Fruit fly (Drosophila melanogaster) whole organism, prepupa: ENCODE measurements around the gene CG17751.

Experiments
- CG15336 ChIP-seq: fragments of 200-800 bp; sonication (Bioruptor generic); IDR thresholded peaks from 2 replicates; pipeline ENCODE4 v1.3.6; 2022; ENCODE audit warnings: missing biosample characterization, missing genetic modification characterization
- CG1621 ChIP-seq: fragments of 200-800 bp; sonication (Bioruptor generic); optimal IDR thresholded peaks from 3 replicates; lab custom pipeline; 2018; ENCODE audit warnings: missing biosample characterization, mild to moderate bottlenecking, missing genetic modification characterization
- CG16779 ChIP-seq: fragments of 200-800 bp; sonication (Bioruptor generic); optimal IDR thresholded peaks from 3 replicates; lab custom pipeline; 2017; ENCODE audit warnings: missing biosample characterization, mild to moderate bottlenecking, missing genetic modification characterization
- CG3032 ChIP-seq: fragments of 200-800 bp; optimal IDR thresholded peaks from 2 replicates; lab custom pipeline; 2019; ENCODE audit warnings: missing biosample characterization, mild to moderate bottlenecking, missing genetic modification characterization, moderate library complexity
- CG6854 ChIP-seq: fragments of 200-800 bp; sonication (Bioruptor generic); optimal IDR thresholded peaks from 2 replicates; lab custom pipeline; 2017; ENCODE audit warnings: missing biosample characterization, mild to moderate bottlenecking, missing genetic modification characterization
- CG7368 ChIP-seq: fragments of 200-800 bp; sonication (Bioruptor generic); optimal IDR thresholded peaks from 3 replicates; lab custom pipeline; 2016; ENCODE audit warnings: missing biosample characterization, missing genetic modification characterization
- CG8319 ChIP-seq: fragments of 200-800 bp; sonication (Bioruptor generic); optimal IDR thresholded peaks from 3 replicates; lab custom pipeline; 2016; ENCODE audit warnings: missing biosample characterization, missing genetic modification characterization
- Eip78C ChIP-seq: fragments of 200-800 bp; sonication (Bioruptor generic); peaks from one replicate; lab custom pipeline; 2016; ENCODE audit warnings: missing biosample characterization, missing genetic modification characterization
- Gug ChIP-seq: fragments of 200-800 bp; sonication (Bioruptor generic); IDR thresholded peaks from 2 replicates; pipeline ENCODE4 v1.3.6; 2022; ENCODE audit warnings: missing biosample characterization, missing genetic modification characterization
- Hr39 ChIP-seq: fragments of 200-800 bp; sonication (Bioruptor generic); optimal IDR thresholded peaks from 2 replicates; lab custom pipeline; 2016; ENCODE audit warnings: missing biosample characterization, missing genetic modification characterization
- Met ChIP-seq: fragments of 200-800 bp; sonication (Bioruptor generic); optimal IDR thresholded peaks from 3 replicates; lab custom pipeline; 2016; ENCODE audit warnings: missing biosample characterization, missing genetic modification characterization
- Sox102F ChIP-seq: fragments of 200-800 bp; sonication (Bioruptor generic); optimal IDR thresholded peaks from 2 replicates; lab custom pipeline; 2016; ENCODE audit warnings: missing biosample characterization, mild to moderate bottlenecking, missing genetic modification characterization
- achi ChIP-seq: fragments of 200-800 bp; sonication (Bioruptor generic); optimal IDR thresholded peaks from 3 replicates; lab custom pipeline; 2016; ENCODE audit warnings: missing biosample characterization, missing genetic modification characterization

dm6 chr3R:19600335-19600734, 6.7 kb upstream of the CG17751 start, which contains the start of gene CG7333:
- TF ChIP-seq Gug (GFP tag; lab: Robert Waterston, UW), result no peak
- no peak for TF ChIP-seq CG16779 (tag; lab: Kevin White, UChicago)
- no peak for TF ChIP-seq Sox102F (GFP tag; lab: Kevin White, UChicago)
- TF ChIP-seq Hr39 (GFP tag; lab: Kevin White, UChicago), result no peak
- no peak for TF ChIP-seq CG1621 (tag; lab: Kevin White, UChicago)
- TF ChIP-seq CG8319 (GFP tag; lab: Kevin White, UChicago), result no peak
- TF ChIP-seq Eip78C, result no peak
- no peak for TF ChIP-seq CG15336 (GFP tag; lab: Robert Waterston, UW)
- no peak for TF ChIP-seq Met (GFP tag; lab: Kevin White, UChicago)
- TF ChIP-seq CG7368 (GFP tag; lab: Kevin White, UChicago), result no peak
- TF ChIP-seq CG3032 (tag; lab: Kevin White, UChicago), result no peak
- no peak for TF ChIP-seq CG6854 (GFP tag; lab: Kevin White, UChicago)
- TF ChIP-seq achi (GFP tag; lab: Kevin White, UChicago), result no peak
